Fruit fly (Drosophila melanogaster): ENCODE measurements around the gene CG44195.
A peak's percentile ranks its signal among the peaks of the same experiment; 100 is the strongest.

Gene CG44195

dm6 chr3L:7743741-7744140 is 48.3 kb upstream of the CG44195 start (continued):
- no peak for TF ChIP-seq sc (optimal IDR thresholded peaks at IDR 0.05)
- TF ChIP-seq sc (GFP tag; optimal IDR thresholded peaks at IDR 0.05), result no peak
- TF ChIP-seq Oli (tag; optimal IDR thresholded peaks at IDR 0.05), result no peak
- no peak for TF ChIP-seq CG8765 (GFP tag; IDR thresholded peaks at IDR 0.05)
- TF ChIP-seq da (GFP tag; optimal IDR thresholded peaks at IDR 0.05), result no peak
- no peak for TF ChIP-seq psq (GFP tag; optimal IDR thresholded peaks at IDR 0.05)
- no peak for TF ChIP-seq NFAT (GFP tag; IDR thresholded peaks at IDR 0.05)
- no peak for TF ChIP-seq sob (GFP tag; IDR thresholded peaks at IDR 0.05)
- no peak for TF ChIP-seq H2.0 (GFP tag; IDR thresholded peaks at IDR 0.05)
- no peak for TF ChIP-seq repo (GFP tag; optimal IDR thresholded peaks at IDR 0.05)
- TF ChIP-seq wor (GFP tag; IDR thresholded peaks at IDR 0.05), result no peak
- no peak for TF ChIP-seq amos (GFP tag; IDR thresholded peaks at IDR 0.05; ENCODE audit: partially characterized antibody)
- no peak for TF ChIP-seq her (GFP tag; optimal IDR thresholded peaks at IDR 0.05)
- TF ChIP-seq NK7.1 (GFP tag; optimal IDR thresholded peaks at IDR 0.05), result no peak
- TF ChIP-seq grn (GFP tag; optimal IDR thresholded peaks at IDR 0.05), result no peak
- TF ChIP-seq CG17612 (GFP tag; IDR thresholded peaks at IDR 0.05), result no peak
- TF ChIP-seq jigr1 (GFP tag; IDR thresholded peaks at IDR 0.05), result no peak
- TF ChIP-seq CG13287 (GFP tag; IDR thresholded peaks at IDR 0.05; ENCODE audit: partially characterized antibody), result no peak
- TF ChIP-seq mld (GFP tag; IDR thresholded peaks at IDR 0.05; ENCODE audit: partially characterized antibody), result no peak
- peak; percentile 65 for TF ChIP-seq sqz (GFP tag; optimal IDR thresholded peaks at IDR 0.05)
- no peak for TF ChIP-seq Dad (GFP tag; optimal IDR thresholded peaks at IDR 0.05)
- TF ChIP-seq CG5953 (GFP tag; IDR thresholded peaks at IDR 0.05), result no peak
- no peak for TF ChIP-seq CG10565 (GFP tag; optimal IDR thresholded peaks at IDR 0.05)
- no peak for TF ChIP-seq CG10654 (GFP tag; optimal IDR thresholded peaks at IDR 0.05)
- peak; percentile 94; the same call in 3 of the 4 replicates for TF ChIP-seq chinmo (GFP tag; IDR thresholded peaks at IDR 0.05; ENCODE audit: partially characterized antibody)
- TF ChIP-seq Hr78 (GFP tag; optimal IDR thresholded peaks at IDR 0.05), result peak in 1 of 2 experiments; percentile 20
- no peak for TF ChIP-seq CG15601 (tag; optimal IDR thresholded peaks at IDR 0.05)
- no peak for TF ChIP-seq CG42726 (GFP tag; IDR thresholded peaks at IDR 0.05; ENCODE audit: partially characterized antibody)
- no peak for TF ChIP-seq CG15514 (GFP tag; optimal IDR thresholded peaks at IDR 0.05)
- TF ChIP-seq oc (tag; optimal IDR thresholded peaks at IDR 0.05), result peak; percentile 30
- no peak for TF ChIP-seq ind (GFP tag; optimal IDR thresholded peaks at IDR 0.05)
- no peak for TF ChIP-seq Ptx1 (GFP tag; IDR thresholded peaks at IDR 0.05)
- no peak for TF ChIP-seq jing (GFP tag; optimal IDR thresholded peaks at IDR 0.05)
- no peak for TF ChIP-seq Oaz (GFP tag; IDR thresholded peaks at IDR 0.05)
- peak; percentile 37 for TF ChIP-seq abd-A (tag; optimal IDR thresholded peaks at IDR 0.05)
- TF ChIP-seq CG8359 (GFP tag; optimal IDR thresholded peaks at IDR 0.05; ENCODE audit: borderline replicate concordance), result no peak
- no peak for TF ChIP-seq CG12104 (GFP tag; optimal IDR thresholded peaks at IDR 0.05)
- TF ChIP-seq Fer2 (tag; optimal IDR thresholded peaks at IDR 0.05), result no peak
- no peak for TF ChIP-seq ase (GFP tag; IDR thresholded peaks at IDR 0.05)
- TF ChIP-seq CG3163 (GFP tag; optimal IDR thresholded peaks at IDR 0.05), result peak; percentile 59
- no peak for TF ChIP-seq Atf6 (GFP tag; IDR thresholded peaks at IDR 0.05)

DNA sequence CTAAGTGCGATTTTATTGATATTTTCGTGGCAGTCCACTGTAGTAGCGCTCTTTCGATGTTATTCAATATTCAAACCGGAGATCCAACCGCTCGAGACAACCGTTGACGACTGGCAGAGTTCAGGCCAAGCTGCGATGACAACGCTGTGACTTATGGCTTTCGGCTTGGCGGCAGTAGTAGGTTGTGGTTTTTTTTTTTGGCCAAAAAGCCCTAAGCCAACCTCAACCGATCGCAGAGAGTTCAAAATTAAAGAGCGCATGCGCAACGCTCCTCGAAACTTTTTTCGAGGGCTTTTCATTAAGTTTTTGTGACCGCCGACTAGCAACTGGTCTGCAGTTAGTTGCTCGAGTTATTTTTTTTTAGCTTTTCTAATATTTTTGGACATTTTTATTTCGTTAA is 47.5 kb upstream of the CG44195 start, which contains the start of gene Snmp2:
Gene Snmp2 (minus strand): TSS at position 101 of the 400 bp plus-strand sequence.
- TF ChIP-seq bsh (GFP tag; optimal IDR thresholded peaks at IDR 0.05) (no peak), Meics (GFP tag; optimal IDR thresholded peaks at IDR 0.05) (no peak), fd96Cb (tag; optimal IDR thresholded peaks at IDR 0.05) (no peak), ssp (GFP tag; IDR thresholded peaks at IDR 0.05) (no peak), Nf-YC (tag; optimal IDR thresholded peaks at IDR 0.05) (no peak), CG3163 (GFP tag; optimal IDR thresholded peaks at IDR 0.05) (peak; percentile 65), CG2712 (tag; optimal IDR thresholded peaks at IDR 0.05) (no peak), her (GFP tag; optimal IDR thresholded peaks at IDR 0.05) (no peak), Trl (optimal IDR thresholded peaks at IDR 0.05) (peak in 1 of 2 experiments; percentile 1), Trl (GFP tag; optimal IDR thresholded peaks at IDR 0.05) (no peak), CG30020 (tag; optimal IDR thresholded peaks at IDR 0.05) (no peak), grn (GFP tag; optimal IDR thresholded peaks at IDR 0.05) (no peak), MTF-1 (GFP tag; optimal IDR thresholded peaks at IDR 0.05; ENCODE audit: borderline replicate concordance) (no peak), CG2678 (tag; optimal IDR thresholded peaks at IDR 0.05) (no peak), ci (GFP tag; IDR thresholded peaks at IDR 0.05) (no peak), Dll (GFP tag; IDR thresholded peaks at IDR 0.05; ENCODE audit: partially characterized antibody) (no peak)
